Fruit fly (Drosophila melanogaster): ENCODE measurements around the gene CG34155.

DNA sequence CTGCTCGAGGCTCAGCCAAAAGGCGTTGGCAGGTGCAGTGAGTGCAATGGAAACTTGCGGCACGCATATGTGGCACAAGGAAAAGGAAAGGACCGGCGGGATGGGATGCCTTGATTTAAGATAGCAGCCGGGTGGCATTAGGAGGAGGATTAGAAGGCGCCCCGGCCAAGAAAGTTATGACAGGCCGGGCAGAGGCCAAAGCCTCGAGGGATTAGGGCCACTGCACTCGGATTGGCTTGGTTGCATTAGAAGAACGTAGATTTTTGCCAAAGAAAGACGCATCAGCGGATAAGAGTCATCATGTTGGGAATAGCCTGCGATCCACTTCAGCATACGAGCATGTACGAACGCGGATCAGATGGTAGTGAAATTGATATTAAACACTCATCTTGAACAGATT, 36.7 kb upstream of the CG34155 start, which contains the start of gene CG31019:
- TF ChIP-seq CG6854 (GFP tag; optimal IDR thresholded peaks at IDR 0.05) (no peak), CG6808 (GFP tag; optimal IDR thresholded peaks at IDR 0.05) (no peak), CG11294 (GFP tag; IDR thresholded peaks at IDR 0.05) (no peak), Smox (GFP tag; optimal IDR thresholded peaks at IDR 0.05) (no peak), CG6276 (GFP tag; optimal IDR thresholded peaks at IDR 0.05) (no peak), fd59A (GFP tag; optimal IDR thresholded peaks at IDR 0.05) (no peak), CG34406 (GFP tag; optimal IDR thresholded peaks at IDR 0.05) (no peak), Hr39 (GFP tag; optimal IDR thresholded peaks at IDR 0.05) (no peak), Sox102F (GFP tag; optimal IDR thresholded peaks at IDR 0.05) (no peak)
